Worm (Caenorhabditis elegans): ENCODE measurements around the gene F54C9.7.

- TF ChIP-seq tra-4 (tag; optimal IDR thresholded peaks at IDR 0.05) (no peak), hmbx-1 (tag; optimal IDR thresholded peaks at IDR 0.05) (no peak), ets-7 (tag; optimal IDR thresholded peaks at IDR 0.05) (no peak)
Observed at ce11 chrII:8587660-8588230, 14.6 kb downstream of the F54C9.7 start.
